Worm (Caenorhabditis elegans): Measurements from ENCODE around the gene F19B10.3.

DNA sequence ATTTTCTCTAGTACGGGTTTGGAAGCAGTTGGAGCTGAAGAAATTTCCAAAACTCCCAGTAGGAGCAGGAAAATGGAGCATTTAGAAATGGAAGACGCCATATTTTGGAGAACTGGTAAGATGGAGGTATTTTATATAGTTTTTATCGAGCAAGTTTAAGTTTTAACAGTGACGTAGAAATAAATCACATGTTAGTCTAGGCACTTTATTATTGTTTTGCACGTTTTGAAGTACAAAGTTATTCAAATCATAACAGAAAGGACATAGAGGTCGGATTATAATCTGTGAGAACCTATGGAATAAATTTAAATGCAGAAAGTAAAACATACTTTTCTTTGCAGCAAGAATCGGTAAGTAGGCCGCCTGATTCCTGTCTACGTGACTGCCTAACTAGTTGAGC lies 774 bp upstream of the F19B10.3 start, which contains the start of gene F19B10.6:
- no peak for TF ChIP-seq nhr-28 (tag; optimal IDR thresholded peaks at IDR 0.05)
- no peak for TF ChIP-seq lsy-2 (tag; optimal IDR thresholded peaks at IDR 0.05)
- no peak for TF ChIP-seq pha-4 (tag; optimal IDR thresholded peaks at IDR 0.05)
- TF ChIP-seq unc-62 (GFP tag; optimal IDR thresholded peaks at IDR 0.05), result no peak
- no peak for TF ChIP-seq ces-1 (GFP tag; optimal IDR thresholded peaks at IDR 0.05)
- TF ChIP-seq nhr-76 (tag; optimal IDR thresholded peaks at IDR 0.05), result no peak
- TF ChIP-seq lin-13 (tag; optimal IDR thresholded peaks at IDR 0.05), result no peak
- no peak for TF ChIP-seq nhr-237 (tag; optimal IDR thresholded peaks at IDR 0.05)
- TF ChIP-seq mab-5 (tag; optimal IDR thresholded peaks at IDR 0.05), result no peak
- TF ChIP-seq mep-1 (tag; optimal IDR thresholded peaks at IDR 0.05), result no peak
- TF ChIP-seq blmp-1 (tag; optimal IDR thresholded peaks at IDR 0.05), result no peak
- TF ChIP-seq flh-1 (GFP tag; optimal IDR thresholded peaks at IDR 0.05), result no peak
- no peak for TF ChIP-seq ham-2 (GFP tag; optimal IDR thresholded peaks at IDR 0.05)
